Worm (Caenorhabditis elegans) whole organism, midembryonic: ENCODE results near the gene R04B5.5.

Source experiments
- T22C8.4 ChIP-seq: fragments of 200-800 bp; sonication (Bioruptor generic); IDR thresholded peaks from 2 replicates; pipeline ENCODE4 v1.3.6; 2022; ENCODE audit warnings: missing genetic modification characterization, missing compliant biosample characterization
- cog-1 ChIP-seq: sonication (generic microtip); optimal IDR thresholded peaks from 2 replicates; lab custom pipeline; 2016; ENCODE audit warnings: missing genetic modification characterization, missing compliant biosample characterization
- flt-1 ChIP-seq: fragments of 200-800 bp; sonication (Bioruptor generic); IDR thresholded peaks from 2 replicates; pipeline ENCODE4 v1.3.6; 2022; ENCODE audit warnings: missing genetic modification characterization, missing compliant biosample characterization
- ref-1 ChIP-seq: fragments of 200-800 bp; sonication (Bioruptor generic); conservative IDR thresholded peaks from 2 replicates; pipeline ENCODE4 v1.3.6; 2022; ENCODE audit warnings: missing genetic modification reagents, missing genetic modification characterization, missing compliant biosample characterization
- tab-1 ChIP-seq: fragments of 200-800 bp; sonication (Bioruptor generic); IDR thresholded peaks from 2 replicates; pipeline ENCODE4 v1.3.6; 2022; ENCODE audit warnings: missing genetic modification characterization, missing compliant biosample characterization

ce11 chrV:10066769-10067168 lies 20.5 kb upstream of the R04B5.5 start, which contains the start of gene npr-39:
- TF ChIP-seq flt-1, result no peak
- TF ChIP-seq tab-1 (GFP tag; lab: Robert Waterston, UW), result no peak
- TF ChIP-seq ref-1, result no peak
- no peak for TF ChIP-seq cog-1
- no peak for TF ChIP-seq T22C8.4 (GFP tag; lab: Robert Waterston, UW)
